Worm (Caenorhabditis elegans): ENCODE data around the gene sru-9.

- TF ChIP-seq lin-39 (tag; optimal IDR thresholded peaks at IDR 0.05) = no peak
- no peak for TF ChIP-seq lin-1 (GFP tag; IDR thresholded peaks at IDR 0.05)
- TF ChIP-seq ama-1 (optimal IDR thresholded peaks at IDR 0.05) = no peak
- TF ChIP-seq R02D3.7 (tag; optimal IDR thresholded peaks at IDR 0.05) = no peak
- no peak for TF ChIP-seq lim-7 (GFP tag; IDR thresholded peaks at IDR 0.05)
- no peak for TF ChIP-seq pha-4 (GFP tag; IDR thresholded peaks at IDR 0.05)
- no peak for TF ChIP-seq pha-4 (tag; optimal IDR thresholded peaks at IDR 0.05)
- no peak for TF ChIP-seq pqm-1 (tag; optimal IDR thresholded peaks at IDR 0.05)
- no peak for TF ChIP-seq hlh-30 (tag; optimal IDR thresholded peaks at IDR 0.05; ENCODE audit: insufficient read depth)
- TF ChIP-seq unc-39 (tag; optimal IDR thresholded peaks at IDR 0.05) = no peak
- no peak for TF ChIP-seq unc-130 (GFP tag; optimal IDR thresholded peaks at IDR 0.05)
- TF ChIP-seq nhr-28 (tag; optimal IDR thresholded peaks at IDR 0.05) = no peak
These were observed 27.2 kb upstream of the sru-9 start, which contains the start of the genes Y45F10B.13 and qui-1 for ce11 chrIV:13561629-13562028.
